Worm (Caenorhabditis elegans) whole organism, L3 larva: ENCODE measurements around the gene aqp-5.

Source experiments
- elt-2 ChIP-seq: sonication (generic microtip); optimal IDR thresholded peaks from 2 replicates; lab custom pipeline; 2016; ENCODE audit warnings: missing genetic modification reagents, mild to moderate bottlenecking, missing genetic modification characterization, missing compliant biosample characterization
- nhr-12 ChIP-seq: fragments of 150-350 bp; optimal IDR thresholded peaks from 2 replicates; lab custom pipeline; 2014; ENCODE audit warnings: missing biosample characterization, missing genetic modification characterization
- nhr-25 ChIP-seq: sonication (generic microtip); optimal IDR thresholded peaks from 2 replicates; lab custom pipeline; 2017; ENCODE audit warnings: missing biosample characterization, missing genetic modification characterization
- pha-4 ChIP-seq: fragments of 150-350 bp; optimal IDR thresholded peaks from 2 replicates; lab custom pipeline; 2014; ENCODE audit warnings: missing biosample characterization, missing genetic modification reagents, missing genetic modification characterization

DNA sequence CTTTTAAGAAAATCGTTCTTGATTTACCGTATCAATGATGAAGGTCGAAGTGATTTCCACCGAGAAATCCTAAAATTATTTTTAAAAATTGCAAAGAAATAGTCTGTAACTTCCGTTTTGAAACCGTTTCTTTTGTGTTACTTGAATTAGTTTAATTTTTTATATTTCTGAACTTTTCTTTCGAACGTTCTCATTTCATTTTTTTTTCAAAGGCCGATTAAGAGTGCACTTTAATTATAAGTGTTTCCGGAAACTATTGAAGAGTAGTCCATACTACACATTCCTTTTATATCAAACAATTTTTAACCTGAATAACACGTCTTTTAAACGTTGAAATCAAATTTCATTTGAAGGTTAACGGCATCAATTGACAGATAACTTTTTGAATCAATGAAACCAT lies 23.9 kb upstream of the aqp-5 start:
- no peak for TF ChIP-seq nhr-12 (tag; lab: Kevin White, UChicago)
- TF ChIP-seq pha-4 (tag; lab: Kevin White, UChicago) = no peak
- no peak for TF ChIP-seq elt-2 (tag; lab: Kevin White, UChicago)
- no peak for TF ChIP-seq nhr-25 (tag; lab: Kevin White, UChicago)
